Fruit fly (Drosophila melanogaster) S2 (cell line): ENCODE measurements around the gene alpha-Est2.

Experiments
- CG8478 ChIP-seq: fragments of >200 bp; optimal IDR thresholded peaks from 2 replicates; lab custom pipeline; 2018
- CTCF ChIP-seq, 2 experiments: fragments of >200 bp; optimal IDR thresholded peaks; 2 replicates each; lab custom pipeline; 2018

dm6 chr3R:7535606-7536005 is 6.0 kb upstream of the alpha-Est2 start:
- TF ChIP-seq CG8478 (lab: Kevin White, UChicago) = no peak
- no peak for TF ChIP-seq CTCF (optimal IDR thresholded peaks at IDR 0.05; lab: Kevin White, UChicago)
